Fruit fly (Drosophila melanogaster): Measurements from ENCODE around the gene hb.

dm6 chr3R:8667568-8667967 is 30.1 kb downstream of the hb start, which contains the start of gene CG8036:
- TF ChIP-seq insv (optimal IDR thresholded peaks at IDR 0.05) (no peak), psq (optimal IDR thresholded peaks at IDR 0.05) (no peak)

Measured in Kc167 (cell line).